Worm (Caenorhabditis elegans): ENCODE results near the gene Y46H3D.1.

DNA sequence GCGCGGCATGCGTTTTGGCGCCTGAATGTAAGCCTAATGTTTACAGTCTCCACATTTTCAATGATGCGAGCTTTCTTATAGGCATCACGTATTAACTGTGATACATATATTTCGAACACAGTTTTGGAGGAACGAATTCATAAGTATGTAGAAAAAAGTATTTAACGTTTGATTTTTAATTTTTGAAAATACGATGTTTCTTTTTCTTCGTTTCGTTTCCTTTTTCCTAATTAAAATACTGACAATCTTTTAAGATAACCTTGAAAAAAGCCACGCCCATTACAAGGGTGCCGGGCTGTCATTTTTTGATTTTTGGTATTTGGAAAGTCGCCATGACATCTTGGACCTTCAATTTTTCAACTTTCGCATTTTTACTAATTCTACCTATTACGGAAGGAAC lies 22.6 kb downstream of the Y46H3D.1 start, which contains the start of gene K04F1.9:
- no peak for TF ChIP-seq fos-1 (tag; optimal IDR thresholded peaks at IDR 0.05)
- TF ChIP-seq nhr-12 (tag; optimal IDR thresholded peaks at IDR 0.05), result no peak
- no peak for TF ChIP-seq pag-3 (tag; optimal IDR thresholded peaks at IDR 0.05; ENCODE audit: borderline replicate concordance, insufficient read depth)
- no peak for TF ChIP-seq rnt-1 (tag; optimal IDR thresholded peaks at IDR 0.05)
- TF ChIP-seq ztf-11 (tag; optimal IDR thresholded peaks at IDR 0.05), result no peak
- no peak for TF ChIP-seq nhr-85 (tag)
- TF ChIP-seq vab-15 (tag; optimal IDR thresholded peaks at IDR 0.05), result no peak
- no peak for TF ChIP-seq nhr-76 (tag; optimal IDR thresholded peaks at IDR 0.05)
- TF ChIP-seq unc-86 (tag; optimal IDR thresholded peaks at IDR 0.05), result no peak
- no peak for TF ChIP-seq nhr-47 (tag; optimal IDR thresholded peaks at IDR 0.05)
- TF ChIP-seq egl-13 (tag; optimal IDR thresholded peaks at IDR 0.05), result no peak
